Fruit fly (Drosophila melanogaster) whole organism, larva: ENCODE measurements around the gene Nazo.

Source experiments
- noc ChIP-seq: fragments of 200-800 bp; sonication (Bioruptor generic); optimal IDR thresholded peaks from 3 replicates; lab custom pipeline; 2019; ENCODE audit warnings: missing biosample characterization, mild to moderate bottlenecking, missing genetic modification characterization, moderate library complexity

Nazo gene

dm6 chr3R:8287697-8288096 is at the start of gene Nazo:
Nazo (plus strand) TSS chr3R:8287876.
- TF ChIP-seq noc (tag; lab: Kevin White, UChicago) = no peak

- TF ChIP-seq noc (tag; lab: Kevin White, UChicago) = peak; percentile 93
These were observed 48.0 kb upstream of the Nazo start for dm6 chr3R:8239472-8240301.

dm6 chr3R:8240302-8240682 is 47.4 kb upstream of the Nazo start, which contains the start of gene Ada2b:
Ada2b (minus strand) TSS chr3R:8240515.
- TF ChIP-seq noc (tag; lab: Kevin White, UChicago) = no peak

dm6 chr3R:8243720-8244119 is 44.0 kb upstream of the Nazo start, which contains the start of the genes CG9636, CG18749 and CG33722:
CG9636 (minus strand) TSS chr3R:8243792.
CG18749 (plus strand) TSS chr3R:8244055.
CG33722 (plus strand) TSS chr3R:8244055.
- peak; percentile 74 for TF ChIP-seq noc (tag; lab: Kevin White, UChicago)

- no peak for TF ChIP-seq noc (tag; lab: Kevin White, UChicago)
These were observed 39.5 kb upstream of the Nazo start, which contains the start of gene CG15864 for dm6 chr3R:8248138-8248537. CG15864 (plus strand) TSS chr3R:8248438.

dm6 chr3R:8250166-8250733 is 37.4 kb upstream of the Nazo start, which contains the start of gene mtg:
mtg (plus strand) TSS chr3R:8250497.
- no peak for TF ChIP-seq noc (tag; lab: Kevin White, UChicago)

dm6 chr3R:8251532-8251931 is 36.1 kb upstream of the Nazo start:
- no peak for TF ChIP-seq noc (tag; lab: Kevin White, UChicago)

- TF ChIP-seq noc (tag; lab: Kevin White, UChicago) = no peak
These were observed 33.3 kb upstream of the Nazo start for dm6 chr3R:8254347-8254746.

- no peak for TF ChIP-seq noc (tag; lab: Kevin White, UChicago)
These were observed 31.6 kb upstream of the Nazo start for dm6 chr3R:8256040-8256439.

- TF ChIP-seq noc (tag; lab: Kevin White, UChicago) = no peak
These were observed 26.0 kb upstream of the Nazo start for dm6 chr3R:8261634-8262033.

- TF ChIP-seq noc (tag; lab: Kevin White, UChicago) = peak; percentile 81
These were observed 23.2 kb upstream of the Nazo start, which contains the start of the genes RPA1 and Mcm2 for dm6 chr3R:8264302-8265080. RPA1 (minus strand) TSS chr3R:8264451. Mcm2 (plus strand) TSS chr3R:8264970.

- TF ChIP-seq noc (tag; lab: Kevin White, UChicago) = no peak
These were observed 17.9 kb upstream of the Nazo start, which contains the start of gene CG9630 for dm6 chr3R:8269740-8270139. CG9630 (minus strand) TSS chr3R:8269896.

dm6 chr3R:8272573-8273165 is 15.0 kb upstream of the Nazo start:
- TF ChIP-seq noc (tag; lab: Kevin White, UChicago) = no peak

- no peak for TF ChIP-seq noc (tag; lab: Kevin White, UChicago)
These were observed 12.6 kb upstream of the Nazo start for dm6 chr3R:8275031-8275430.
